Fruit fly (Drosophila melanogaster): ENCODE measurements around the gene CG8565.

The CG8565 gene

DNA sequence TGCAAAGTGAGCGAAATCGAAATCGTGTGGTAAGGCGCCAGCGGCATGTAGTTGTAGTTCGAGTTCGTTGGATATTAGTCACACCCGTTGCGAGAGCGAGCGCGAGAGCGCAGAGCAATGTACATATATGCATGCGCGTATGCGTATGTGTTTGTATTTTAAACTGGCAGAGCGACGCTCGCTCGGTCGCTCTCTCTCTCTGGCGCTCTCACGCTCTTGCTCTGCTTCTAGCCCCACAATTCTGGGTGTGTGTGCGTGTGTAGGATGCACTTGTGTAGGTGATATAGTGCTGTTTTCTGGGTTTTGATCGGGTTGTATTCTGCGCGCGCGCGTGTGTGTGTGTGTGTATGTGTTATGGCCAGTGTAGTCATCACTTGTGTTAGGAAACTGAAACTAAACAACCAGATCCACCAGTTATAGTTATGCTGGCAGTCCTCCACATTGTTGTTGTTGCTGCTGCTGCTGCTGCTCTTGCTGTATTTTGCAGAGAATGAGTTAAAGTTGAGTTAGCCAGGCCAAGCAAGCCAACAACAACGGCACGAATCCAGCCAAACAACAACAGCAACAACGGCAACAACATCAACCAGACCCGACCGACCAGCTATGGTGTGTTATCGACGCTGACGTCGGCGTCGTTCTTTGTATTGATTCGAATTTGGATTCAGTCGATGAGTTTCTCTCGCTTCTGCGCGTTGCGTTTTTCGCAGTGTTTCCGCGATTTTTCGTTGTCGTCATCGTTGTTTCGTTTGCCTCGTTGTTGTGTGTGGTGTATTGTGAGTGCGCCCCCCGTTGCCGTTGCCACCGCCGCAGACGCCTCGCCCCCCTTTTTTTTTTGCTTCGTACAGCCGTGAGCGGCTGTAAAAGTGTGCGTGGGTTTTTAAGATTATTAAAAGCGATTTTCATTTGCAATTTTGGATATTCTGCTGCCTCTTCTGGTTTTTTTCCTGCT is 25.7 kb upstream of the CG8565 start (continued):
- TF ChIP-seq CG2678 (tag; optimal IDR thresholded peaks at IDR 0.05) (no peak), CG8478 (optimal IDR thresholded peaks at IDR 0.05) (peak; percentile 74), crc (GFP tag; optimal IDR thresholded peaks at IDR 0.05) (no peak), CG31388 (GFP tag; optimal IDR thresholded peaks at IDR 0.05) (no peak), CG4707 (GFP tag; optimal IDR thresholded peaks at IDR 0.05) (peak; percentile 20), CG2129 (GFP tag; IDR thresholded peaks at IDR 0.05; ENCODE audit: partially characterized antibody) (0 out of 2 replicates have a peak, but pooled peaks have one; percentile 13), Sox100B (GFP tag; optimal IDR thresholded peaks at IDR 0.05) (no peak), CG13287 (GFP tag; IDR thresholded peaks at IDR 0.05; ENCODE audit: partially characterized antibody) (peak; percentile 32; the same call in 1 of the 2 replicates), CG17802 (tag; optimal IDR thresholded peaks at IDR 0.05) (no peak), CG5180 (GFP tag; optimal IDR thresholded peaks at IDR 0.05) (peak; percentile 87), CG34376 (GFP tag; optimal IDR thresholded peaks at IDR 0.05) (peak; percentile 73), CG8089 (GFP tag; optimal IDR thresholded peaks at IDR 0.05) (no peak), CG14667 (GFP tag; IDR thresholded peaks at IDR 0.05) (no peak), D (optimal IDR thresholded peaks at IDR 0.05) (no peak), D (GFP tag; optimal IDR thresholded peaks at IDR 0.05) (no peak), Oaz (GFP tag; IDR thresholded peaks at IDR 0.05) (no peak), CrebB (tag; optimal IDR thresholded peaks at IDR 0.05) (no peak), CG11398 (GFP tag; optimal IDR thresholded peaks at IDR 0.05) (no peak), HLHmδ (GFP tag; optimal IDR thresholded peaks at IDR 0.05) (peak; percentile 9), Med (GFP tag) (peak; percentile 32), sqz (GFP tag; optimal IDR thresholded peaks at IDR 0.05) (peak; percentile 44), unpg (GFP tag; optimal IDR thresholded peaks at IDR 0.05) (no peak), CG17385 (GFP tag; optimal IDR thresholded peaks at IDR 0.05) (peak; percentile 70), CG10366 (GFP tag; IDR thresholded peaks at IDR 0.05) (no peak), CG6254 (GFP tag; optimal IDR thresholded peaks at IDR 0.05) (no peak), Atf-2 (GFP tag; optimal IDR thresholded peaks at IDR 0.05) (no peak), CG42726 (GFP tag; IDR thresholded peaks at IDR 0.05; ENCODE audit: partially characterized antibody) (no peak), bigmax (GFP tag; optimal IDR thresholded peaks at IDR 0.05) (no peak), CG8359 (GFP tag; optimal IDR thresholded peaks at IDR 0.05; ENCODE audit: borderline replicate concordance) (peak; percentile 17), nom (GFP tag; optimal IDR thresholded peaks at IDR 0.05) (peak; percentile 50), CG8924 (tag; optimal IDR thresholded peaks at IDR 0.05) (peak; percentile 5), Dip2 (GFP tag; IDR thresholded peaks at IDR 0.05) (no peak), CG16813 (GFP tag; IDR thresholded peaks at IDR 0.05; ENCODE audit: partially characterized antibody) (no peak), fru (optimal IDR thresholded peaks at IDR 0.05) (no peak), ERR (GFP tag; optimal IDR thresholded peaks at IDR 0.05) (no peak), bbx (GFP tag; IDR thresholded peaks at IDR 0.05; ENCODE audit: partially characterized antibody) (peak; percentile 12; the same call in 1 of the 2 replicates), pan (optimal IDR thresholded peaks at IDR 0.05) (no peak), pan (GFP tag; optimal IDR thresholded peaks at IDR 0.05 in 1 of 2, IDR thresholded peaks at IDR 0.05 in 1 of 2) (peak in 1 of 2 experiments; percentile 26), ham (GFP tag; IDR thresholded peaks at IDR 0.05) (no peak), nerfin-2 (GFP tag; IDR thresholded peaks at IDR 0.05; ENCODE audit: partially characterized antibody) (no peak), Spps (tag; optimal IDR thresholded peaks at IDR 0.05) (no peak), oc (tag; optimal IDR thresholded peaks at IDR 0.05) (no peak), CG7271 (tag; optimal IDR thresholded peaks at IDR 0.05) (no peak), hth (optimal IDR thresholded peaks at IDR 0.05) (no peak), CG3281 (GFP tag; optimal IDR thresholded peaks at IDR 0.05) (no peak), bsh (GFP tag; optimal IDR thresholded peaks at IDR 0.05) (no peak), gcm (GFP tag; optimal IDR thresholded peaks at IDR 0.05) (peak; percentile 19), NK7.1 (GFP tag; optimal IDR thresholded peaks at IDR 0.05) (no peak), trh (GFP tag; optimal IDR thresholded peaks at IDR 0.05) (no peak)

All from whole organism, embryonic.